Worm (Caenorhabditis elegans): ENCODE results near the gene C25F9.13.

DNA sequence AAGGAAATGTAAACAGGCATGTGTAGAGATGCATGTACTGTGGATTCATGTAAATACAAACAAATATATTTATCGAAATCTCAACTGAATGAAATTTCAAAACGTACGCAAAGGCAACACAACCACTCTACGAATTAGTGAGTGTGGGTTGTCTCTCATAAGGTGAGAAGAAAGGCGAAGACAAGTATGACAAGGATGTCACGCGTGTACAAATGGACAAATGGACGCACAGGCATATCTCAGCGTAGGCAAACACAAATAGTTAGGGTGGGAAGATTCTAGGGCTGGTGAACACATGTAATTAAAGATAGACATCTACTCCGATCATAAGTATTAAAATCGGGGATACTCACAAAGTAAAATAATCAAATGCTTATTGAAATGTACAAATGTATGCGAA lies 29.3 kb upstream of the C25F9.13 start:
- TF ChIP-seq ztf-23 (GFP tag; IDR thresholded peaks at IDR 0.05) (no peak), cog-1 (tag; optimal IDR thresholded peaks at IDR 0.05) (no peak), klf-2 (GFP tag; conservative IDR thresholded peaks at IDR 0.05) (no peak), ztf-29 (GFP tag; IDR thresholded peaks at IDR 0.05) (no peak), ref-1 (GFP tag; conservative IDR thresholded peaks at IDR 0.05) (no peak), T22C8.4 (GFP tag; IDR thresholded peaks at IDR 0.05) (no peak), tab-1 (GFP tag; IDR thresholded peaks at IDR 0.05) (no peak), med-1 (GFP tag; optimal IDR thresholded peaks at IDR 0.05; ENCODE audit: insufficient read depth) (no peak)
